Fruit fly (Drosophila melanogaster) whole organism, embryonic: ENCODE data around the gene CG15894.
A peak's percentile ranks its signal among the peaks of the same experiment; 100 is the strongest.

ENCODE experiments used
- B-H2 ChIP-seq: fragments of 200-800 bp; sonication (Bioruptor generic); optimal IDR thresholded peaks from 2 replicates; lab custom pipeline; 2018; ENCODE audit warnings: missing biosample characterization, mild to moderate bottlenecking, missing genetic modification characterization
- BEAF-32 ChIP-seq: fragments of 200-800 bp; sonication (Bioruptor generic); optimal IDR thresholded peaks from 3 replicates; lab custom pipeline; 2017; ENCODE audit warnings: missing biosample characterization, missing genetic modification characterization, mild to moderate bottlenecking, moderate library complexity, missing genetic modification reagents
- C15 ChIP-seq: fragments of 200-800 bp; sonication (Bioruptor generic); IDR thresholded peaks from 3 replicates; pipeline ENCODE4 v1.3.6; 2022; ENCODE audit warnings: missing biosample characterization, missing genetic modification characterization
- CG10209 ChIP-seq: fragments of 200-800 bp; sonication (Bioruptor generic); optimal IDR thresholded peaks from 3 replicates; lab custom pipeline; 2017; ENCODE audit warnings: missing biosample characterization, mild to moderate bottlenecking, missing genetic modification characterization, missing genetic modification reagents
- CG10654 ChIP-seq: fragments of 200-800 bp; sonication (Bioruptor generic); optimal IDR thresholded peaks from 2 replicates; lab custom pipeline; 2016; ENCODE audit warnings: missing biosample characterization, missing genetic modification characterization
- CG11093 ChIP-seq: fragments of 200-800 bp; sonication (Bioruptor generic); IDR thresholded peaks from 3 replicates; pipeline ENCODE4 v1.3.6; 2022; ENCODE audit warnings: missing biosample characterization, missing genetic modification characterization
- CG11456 ChIP-seq: fragments of 200-800 bp; sonication (Bioruptor generic); IDR thresholded peaks from 3 replicates; pipeline ENCODE4 v1.3.6; 2022; ENCODE audit warnings: missing biosample characterization, missing genetic modification characterization
- CG12391 ChIP-seq: fragments of 200-800 bp; sonication (Bioruptor generic); optimal IDR thresholded peaks from 3 replicates; lab custom pipeline; 2018; ENCODE audit warnings: missing biosample characterization, mild to moderate bottlenecking, missing genetic modification characterization, moderate library complexity
- CG13775 ChIP-seq: fragments of 200-800 bp; sonication (Bioruptor generic); optimal IDR thresholded peaks from 3 replicates; lab custom pipeline; 2017; ENCODE audit warnings: missing biosample characterization, mild to moderate bottlenecking, missing genetic modification characterization
- CG15073 ChIP-seq: fragments of 200-800 bp; sonication (Bioruptor generic); optimal IDR thresholded peaks from 2 replicates; lab custom pipeline; 2016; ENCODE audit warnings: missing biosample characterization, missing genetic modification characterization
- CG15479 ChIP-seq: fragments of 200-800 bp; sonication (Bioruptor generic); optimal IDR thresholded peaks from 3 replicates; lab custom pipeline; 2019; ENCODE audit warnings: missing biosample characterization, mild to moderate bottlenecking, missing genetic modification characterization, moderate library complexity
- CG1603 ChIP-seq: fragments of 200-800 bp; sonication (Bioruptor generic); optimal IDR thresholded peaks from 2 replicates; lab custom pipeline; 2019; ENCODE audit warnings: missing biosample characterization, mild to moderate bottlenecking, missing genetic modification characterization, moderate library complexity
- CG16815 ChIP-seq: fragments of 200-800 bp; sonication (Bioruptor generic); optimal IDR thresholded peaks from 3 replicates; lab custom pipeline; 2017; ENCODE audit warnings: missing biosample characterization, mild to moderate bottlenecking, missing genetic modification characterization
- CG17802 ChIP-seq: fragments of 200-800 bp; sonication (Bioruptor generic); optimal IDR thresholded peaks from 2 replicates; lab custom pipeline; 2018; ENCODE audit warnings: missing biosample characterization, mild to moderate bottlenecking, missing genetic modification characterization, moderate library complexity
- CG18619 ChIP-seq: fragments of 200-800 bp; sonication (Bioruptor generic); optimal IDR thresholded peaks from 3 replicates; lab custom pipeline; 2017; ENCODE audit warnings: missing biosample characterization, mild to moderate bottlenecking, missing genetic modification characterization
- CG30431 ChIP-seq: fragments of 200-800 bp; sonication (Bioruptor generic); optimal IDR thresholded peaks from 2 replicates; lab custom pipeline; 2017; ENCODE audit warnings: missing biosample characterization, missing genetic modification characterization
- CG31441 ChIP-seq: fragments of 200-800 bp; sonication (Bioruptor generic); IDR thresholded peaks from 2 replicates; pipeline ENCODE4 v1.3.6; 2022; ENCODE audit warnings: missing biosample characterization, missing genetic modification characterization
- CG32767 ChIP-seq: fragments of 200-800 bp; sonication (Bioruptor generic); IDR thresholded peaks from 2 replicates; pipeline ENCODE4 v1.3.6; 2022; ENCODE audit warnings: missing biosample characterization, missing genetic modification characterization
- CG3726 ChIP-seq: fragments of 200-800 bp; sonication (Bioruptor generic); IDR thresholded peaks from 3 replicates; pipeline ENCODE4, ENCODE4 v1.3.6; 2022; ENCODE audit warnings: missing biosample characterization, missing genetic modification characterization
- CG3847 ChIP-seq: fragments of 200-800 bp; sonication (Bioruptor generic); IDR thresholded peaks from 2 replicates; pipeline ENCODE4 v1.3.6; 2022; ENCODE audit warnings: missing biosample characterization, missing genetic modification characterization
- CG4360 ChIP-seq: fragments of 200-800 bp; sonication (Bioruptor generic); IDR thresholded peaks from 2 replicates; pipeline ENCODE4 v1.3.6; 2022; ENCODE audit warnings: missing biosample characterization, missing genetic modification characterization
- CG4424 ChIP-seq: fragments of 200-800 bp; sonication (Bioruptor generic); optimal IDR thresholded peaks from 3 replicates; lab custom pipeline; 2016; ENCODE audit warnings: missing biosample characterization, missing genetic modification characterization
- CG5953 ChIP-seq: fragments of 200-800 bp; sonication (Bioruptor generic); IDR thresholded peaks from 2 replicates; pipeline ENCODE4 v1.3.6; 2022; ENCODE audit warnings: missing biosample characterization, missing genetic modification characterization
- CG8388 ChIP-seq: fragments of 200-800 bp; sonication (Bioruptor generic); optimal IDR thresholded peaks from 2 replicates; lab custom pipeline; 2019; ENCODE audit warnings: missing biosample characterization, mild to moderate bottlenecking, missing genetic modification characterization, moderate library complexity
- CG8478 ChIP-seq: fragments of >200 bp; optimal IDR thresholded peaks from 2 replicates; lab custom pipeline; 2018
- D19B ChIP-seq: fragments of 200-800 bp; sonication (Bioruptor generic); optimal IDR thresholded peaks from 2 replicates; lab custom pipeline; 2017; ENCODE audit warnings: missing biosample characterization, mild to moderate bottlenecking, missing genetic modification characterization
- HmgZ ChIP-seq: fragments of 200-800 bp; sonication (Bioruptor generic); optimal IDR thresholded peaks from 2 replicates; lab custom pipeline; 2018; ENCODE audit warnings: missing biosample characterization, mild to moderate bottlenecking, missing genetic modification characterization
- Hr51 ChIP-seq, 2 experiments: fragments of 200-800 bp; sonication (Bioruptor generic); optimal IDR thresholded peaks; 2 replicates in 1 of 2; 3 replicates in 1 of 2; lab custom pipeline; 2016 to 2018; ENCODE audit warnings: missing biosample characterization in 2 of 2, missing genetic modification characterization in 2 of 2, mild to moderate bottlenecking in 1 of 2, moderate library complexity in 1 of 2
- Hr78 ChIP-seq, 2 experiments: fragments of 200-800 bp in 1 of 2; fragments of >200 bp in 1 of 2; sonication (Bioruptor generic) in 1 of 2; optimal IDR thresholded peaks; 2 replicates each; lab custom pipeline; 2017 to 2019; ENCODE audit warnings: missing biosample characterization in 2 of 2, missing genetic modification characterization in 2 of 2, mild to moderate bottlenecking in 1 of 2, moderate library complexity in 1 of 2
- Lpt ChIP-seq: fragments of >200 bp; optimal IDR thresholded peaks from 2 replicates; lab custom pipeline; 2018; ENCODE audit warnings: missing biosample characterization, missing genetic modification characterization
- Mad ChIP-seq: fragments of 200-800 bp; sonication (Bioruptor generic); optimal IDR thresholded peaks from 2 replicates; lab custom pipeline; 2016; ENCODE audit warnings: missing biosample characterization, missing genetic modification characterization
- Myb ChIP-seq: fragments of 200-800 bp; sonication (Bioruptor generic); optimal IDR thresholded peaks from 2 replicates; lab custom pipeline; 2016; ENCODE audit warnings: missing biosample characterization, missing genetic modification characterization
- Nf-YC ChIP-seq: fragments of 200-800 bp; optimal IDR thresholded peaks from 3 replicates; lab custom pipeline; 2019; ENCODE audit warnings: missing biosample characterization, mild to moderate bottlenecking, missing genetic modification characterization, moderate library complexity
- Oaz ChIP-seq: fragments of 200-800 bp; sonication (Bioruptor generic); IDR thresholded peaks from 2 replicates; pipeline ENCODE4 v1.3.6; 2022; ENCODE audit warnings: missing biosample characterization, missing genetic modification characterization
- dpn ChIP-seq, 2 experiments: fragments of 200-800 bp; sonication (Bioruptor generic); optimal IDR thresholded peaks; 3 replicates each; lab custom pipeline; 2016; ENCODE audit warnings: missing biosample characterization in 2 of 2, missing genetic modification characterization in 2 of 2
- ewg ChIP-seq: fragments of 200-800 bp; sonication (Bioruptor generic); optimal IDR thresholded peaks from 3 replicates; lab custom pipeline; 2017; ENCODE audit warnings: mild to moderate bottlenecking, missing biosample characterization, missing genetic modification reagents, missing genetic modification characterization
- fd96Cb ChIP-seq: fragments of 200-800 bp; sonication (Bioruptor generic); optimal IDR thresholded peaks from 2 replicates; lab custom pipeline; 2018; ENCODE audit warnings: missing biosample characterization, mild to moderate bottlenecking, missing genetic modification characterization, moderate library complexity
- gce ChIP-seq: fragments of 200-800 bp; sonication (Bioruptor generic); IDR thresholded peaks from 3 replicates; pipeline ENCODE4 v1.3.6; 2022; ENCODE audit warnings: missing biosample characterization, missing genetic modification characterization
- gfzf ChIP-seq: fragments of 200-800 bp; sonication (Bioruptor generic); optimal IDR thresholded peaks from 2 replicates; lab custom pipeline; 2016; ENCODE audit warnings: missing biosample characterization, mild to moderate bottlenecking, missing genetic modification characterization, moderate library complexity
- gsb ChIP-seq: fragments of 200-800 bp; sonication (Bioruptor generic); IDR thresholded peaks from 2 replicates; pipeline ENCODE4 v1.3.6; 2022; ENCODE audit warnings: missing biosample characterization, missing genetic modification characterization
- luna ChIP-seq: fragments of 200-800 bp; sonication (Bioruptor generic); optimal IDR thresholded peaks from 2 replicates; lab custom pipeline; 2016; ENCODE audit warnings: missing biosample characterization, missing genetic modification characterization
- pfk ChIP-seq: fragments of 200-800 bp; sonication (Bioruptor generic); optimal IDR thresholded peaks from 2 replicates; lab custom pipeline; 2018; ENCODE audit warnings: missing biosample characterization, mild to moderate bottlenecking, missing genetic modification characterization, moderate library complexity
- salm ChIP-seq: fragments of 200-800 bp; sonication (Bioruptor generic); optimal IDR thresholded peaks from 2 replicates; lab custom pipeline; 2018; ENCODE audit warnings: missing biosample characterization, mild to moderate bottlenecking, missing genetic modification characterization
- shn ChIP-seq: fragments of 200-800 bp; sonication (Bioruptor generic); optimal IDR thresholded peaks from 3 replicates; lab custom pipeline; 2016; ENCODE audit warnings: missing biosample characterization, missing genetic modification characterization
- sim ChIP-seq: fragments of 200-800 bp; sonication (Bioruptor generic); IDR thresholded peaks from 2 replicates; pipeline ENCODE4 v1.3.6; 2022; ENCODE audit warnings: missing biosample characterization, missing genetic modification characterization
- tio ChIP-seq: fragments of 200-800 bp; sonication (Bioruptor generic); optimal IDR thresholded peaks from 2 replicates; lab custom pipeline; 2017; ENCODE audit warnings: missing biosample characterization, missing genetic modification characterization, inconsistent platforms
- vnd ChIP-seq: fragments of 200-800 bp; sonication (Bioruptor generic); IDR thresholded peaks from 3 replicates; pipeline ENCODE4 v1.3.6; 2022; ENCODE audit warnings: missing biosample characterization, missing genetic modification characterization; ENCODE audit not compliant: partially characterized antibody
- wdn ChIP-seq: fragments of 200-800 bp; sonication (Bioruptor generic); IDR thresholded peaks from 2 replicates; pipeline ENCODE4 v1.3.6; 2022; ENCODE audit warnings: missing biosample characterization, missing genetic modification characterization
- zfh1 ChIP-seq: fragments of 200-800 bp; sonication (Bioruptor generic); IDR thresholded peaks from 3 replicates; pipeline ENCODE4 v1.3.6; 2022; ENCODE audit warnings: missing biosample characterization, missing genetic modification characterization

CG15894 gene

dm6 chrX:6346926-6347367 is 37.9 kb downstream of the CG15894 start, which contains the start of gene CG3847 (continued):
- TF ChIP-seq CG10209 (GFP tag; lab: Kevin White, UChicago) (peak; percentile 26), CG12391 (tag; lab: Kevin White, UChicago) (peak; percentile 33), CG15073 (GFP tag; lab: Kevin White, UChicago) (no peak), pfk (GFP tag; lab: Kevin White, UChicago) (peak; percentile 33), D19B (GFP tag; lab: Kevin White, UChicago) (no peak), CG13775 (GFP tag; lab: Kevin White, UChicago) (peak; percentile 24), CG3726 (GFP tag; lab: Robert Waterston, UW) (no peak), shn (GFP tag; lab: Kevin White, UChicago) (peak; percentile 48), B-H2 (GFP tag; lab: Kevin White, UChicago) (peak; percentile 57), CG4360 (no peak), Oaz (GFP tag; lab: Robert Waterston, UW) (no peak), vnd (GFP tag; lab: Robert Waterston, UW) (no peak), CG4424 (GFP tag; lab: Kevin White, UChicago) (no peak), CG10654 (GFP tag; lab: Kevin White, UChicago) (peak; percentile 17), CG8388 (GFP tag; lab: Kevin White, UChicago) (no peak), gfzf (GFP tag; lab: Kevin White, UChicago) (peak; percentile 96), CG5953 (no peak), CG16815 (GFP tag; lab: Kevin White, UChicago) (no peak)

- TF ChIP-seq Lpt (no peak), Nf-YC (tag; lab: Kevin White, UChicago) (no peak), CG11456 (GFP tag; lab: Robert Waterston, UW) (no peak), CG32767 (GFP tag; lab: Robert Waterston, UW) (no peak), Hr78 (GFP tag; optimal IDR thresholded peaks at IDR 0.05; lab: Kevin White, UChicago) (no peak), sim (GFP tag; lab: Robert Waterston, UW) (no peak)
These were observed 40.2 kb downstream of the CG15894 start for dm6 chrX:6349231-6349630.

dm6 chrX:6350213-6350679 is 41.2 kb downstream of the CG15894 start, which contains the start of the genes ND-B16.6 and kdn:
TSS of gene ND-B16.6 (minus strand) at chrX:6350401.
TSS of gene kdn (plus strand) at chrX:6350629.
- TF ChIP-seq dpn (GFP tag; optimal IDR thresholded peaks at IDR 0.05; lab: Kevin White, UChicago) (no peak), Hr51 (GFP tag; optimal IDR thresholded peaks at IDR 0.05; lab: Kevin White, UChicago) (no peak), CG30431 (GFP tag; lab: Kevin White, UChicago) (no peak), CG15479 (no peak), ewg (GFP tag; lab: Kevin White, UChicago) (no peak), CG31441 (GFP tag; lab: Robert Waterston, UW) (peak; percentile 34; the same call in 1 of the 2 replicates), gce (GFP tag; lab: Robert Waterston, UW) (no peak), luna (GFP tag; lab: Kevin White, UChicago) (no peak), wdn (GFP tag; lab: Robert Waterston, UW) (no peak), fd96Cb (tag; lab: Kevin White, UChicago) (no peak), CG18619 (GFP tag; lab: Kevin White, UChicago) (no peak), salm (tag; lab: Kevin White, UChicago) (no peak), CG3847 (peak; percentile 6; the same call in 1 of the 2 replicates), CG17802 (tag; lab: Kevin White, UChicago) (no peak), zfh1 (GFP tag; lab: Robert Waterston, UW) (no peak), tio (GFP tag; lab: Kevin White, UChicago) (no peak), CG8478 (lab: Kevin White, UChicago) (no peak), Myb (GFP tag; lab: Kevin White, UChicago) (no peak), Mad (no peak), CG10654 (GFP tag; lab: Kevin White, UChicago) (no peak), gsb (GFP tag; lab: Robert Waterston, UW) (no peak), C15 (GFP tag; lab: Robert Waterston, UW) (no peak), HmgZ (tag; lab: Kevin White, UChicago) (no peak), CG1603 (peak; percentile 27), CG11093 (GFP tag; lab: Robert Waterston, UW) (no peak), BEAF-32 (GFP tag; lab: Kevin White, UChicago) (peak; percentile 46)
